Worm (Caenorhabditis elegans): ENCODE results near the gene rrf-3.

DNA sequence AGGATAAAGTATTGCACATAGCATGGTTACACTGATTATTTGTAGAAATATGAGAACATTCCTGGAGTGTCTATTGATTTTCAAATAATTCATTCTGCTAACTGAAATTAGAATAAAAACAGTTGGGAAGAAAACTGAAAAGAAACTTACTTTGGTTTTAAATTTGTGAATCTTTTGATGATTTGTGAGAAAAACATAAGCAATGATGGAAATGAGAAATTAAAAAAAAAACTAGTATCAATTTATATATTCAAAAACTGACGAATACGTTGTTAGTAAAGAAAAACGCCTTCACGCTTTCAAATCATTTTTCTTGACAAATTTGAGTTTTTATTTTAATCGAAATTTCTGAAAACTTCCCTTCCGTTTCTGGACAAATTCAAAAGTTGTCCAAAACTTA lies 30.9 kb downstream of the rrf-3 start, which contains the start of gene T05C12.9:
- no peak for TF ChIP-seq nhr-11 (tag; optimal IDR thresholded peaks at IDR 0.05)
- no peak for TF ChIP-seq ceh-82 (tag; optimal IDR thresholded peaks at IDR 0.05)
- TF ChIP-seq lsy-2 (tag; optimal IDR thresholded peaks at IDR 0.05) = no peak
- TF ChIP-seq F26F4.8 (GFP tag; conservative IDR thresholded peaks at IDR 0.05) = no peak
- TF ChIP-seq mdl-1 (tag; optimal IDR thresholded peaks at IDR 0.05) = no peak
- TF ChIP-seq lir-3 (tag; optimal IDR thresholded peaks at IDR 0.05) = no peak
- TF ChIP-seq egl-43 (GFP tag; IDR thresholded peaks at IDR 0.05) = no peak
- TF ChIP-seq ces-1 (GFP tag; optimal IDR thresholded peaks at IDR 0.05) = no peak
- no peak for TF ChIP-seq unc-62 (GFP tag; optimal IDR thresholded peaks at IDR 0.05 in 1 of 2)
- TF ChIP-seq unc-62 (tag; optimal IDR thresholded peaks at IDR 0.05) = no peak
- TF ChIP-seq daf-8 (GFP tag; IDR thresholded peaks at IDR 0.05) = no peak

All from whole organism, L4 larva.